Fruit fly (Drosophila melanogaster) ovary, adult (tissue): ENCODE results near the gene Dh44.

Experiments
- CG17801 ChIP-seq: fragments of 200-800 bp; optimal IDR thresholded peaks from 2 replicates; lab custom pipeline; 2019; ENCODE audit warnings: missing biosample characterization, mild to moderate bottlenecking, missing genetic modification characterization, moderate library complexity; ENCODE audit not compliant: partially characterized antibody

Dh44 gene

DNA sequence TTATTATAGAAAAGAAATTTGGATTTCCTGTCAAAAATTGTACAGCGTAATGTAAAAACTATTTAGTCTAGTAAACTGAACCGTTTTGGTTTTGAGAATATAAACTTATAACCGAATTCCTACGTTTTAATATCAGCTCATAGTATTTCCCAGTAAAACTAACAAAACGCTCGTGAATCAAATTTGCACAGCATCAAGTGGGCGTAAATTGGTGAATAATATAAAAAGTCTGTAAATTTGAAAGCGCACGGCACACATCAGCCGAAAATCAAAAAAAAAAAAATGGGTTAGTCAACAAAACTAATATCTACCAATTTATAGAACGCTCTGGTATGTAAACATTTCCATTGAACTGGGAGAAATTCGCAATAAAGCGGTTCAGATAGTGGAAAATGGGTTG, at the start of gene Dh44:
Gene Dh44, plus strand, starts transcription at position 301 of the 400 bp plus-strand sequence.
- no peak for TF ChIP-seq CG17801 (GFP tag; lab: Kevin White, UChicago)

DNA sequence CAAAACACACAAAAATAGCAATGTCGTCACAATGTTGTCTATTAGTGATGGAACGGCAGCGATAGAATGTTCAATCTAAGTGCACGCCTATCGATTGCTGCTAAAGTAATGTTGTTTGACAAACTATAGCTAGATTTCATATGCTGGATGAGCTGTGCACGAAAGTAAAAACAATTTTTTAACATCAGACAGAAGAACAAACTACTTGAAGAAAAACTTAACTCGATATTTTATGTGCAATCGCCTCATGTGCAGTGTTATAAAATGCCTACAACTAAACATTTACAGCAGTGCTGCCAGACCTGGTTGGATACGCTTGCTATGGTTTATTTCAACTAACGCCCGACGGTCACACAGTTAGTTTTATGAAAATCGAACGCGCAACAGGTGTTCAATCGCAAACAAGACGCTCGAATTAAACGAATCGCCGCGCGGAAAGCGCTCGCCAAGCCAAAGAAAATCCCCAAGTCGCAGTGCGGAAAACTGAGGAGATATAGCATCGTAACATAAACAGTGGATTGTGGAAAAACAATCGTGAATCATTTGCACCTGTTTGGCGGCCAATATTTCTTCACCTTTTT, 46.9 kb upstream of the Dh44 start, which contains the start of the genes bocks and CG8312:
Gene bocks, minus strand, starts transcription at position 51 of the 581 bp plus-strand sequence.
Gene CG8312, plus strand, starts transcription at position 358 of the 581 bp plus-strand sequence.
- TF ChIP-seq CG17801 (GFP tag; lab: Kevin White, UChicago), result peak; percentile 40

DNA sequence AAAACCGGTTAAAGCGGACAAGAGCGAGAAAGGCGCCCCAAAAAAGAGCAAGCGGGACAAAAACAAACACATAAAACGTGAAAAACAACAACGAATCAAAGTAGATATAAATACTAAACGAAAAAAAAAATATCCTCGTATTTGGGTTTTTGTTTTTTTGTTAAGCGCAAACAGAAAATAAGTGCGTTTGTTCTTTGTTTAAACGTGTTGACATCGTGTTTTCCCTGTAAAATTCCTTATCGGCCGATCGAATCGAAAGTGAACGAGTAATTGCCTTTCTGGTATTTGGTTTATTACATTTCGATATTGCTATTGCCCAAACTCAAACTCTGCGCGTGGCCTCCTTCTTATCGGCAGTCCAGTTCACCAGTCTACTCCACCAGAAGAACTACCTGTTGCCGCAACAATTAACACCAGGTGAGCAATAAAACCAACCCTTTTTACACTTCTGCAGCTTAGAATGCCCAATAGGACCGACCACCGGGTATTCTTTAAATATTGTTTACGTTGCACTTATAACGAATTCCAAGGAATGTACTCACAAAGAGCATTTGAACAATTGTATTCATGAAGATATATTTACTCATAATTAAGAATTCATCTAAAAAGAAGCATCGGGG, 46.1 kb upstream of the Dh44 start:
- TF ChIP-seq CG17801 (GFP tag; lab: Kevin White, UChicago), result no peak

DNA sequence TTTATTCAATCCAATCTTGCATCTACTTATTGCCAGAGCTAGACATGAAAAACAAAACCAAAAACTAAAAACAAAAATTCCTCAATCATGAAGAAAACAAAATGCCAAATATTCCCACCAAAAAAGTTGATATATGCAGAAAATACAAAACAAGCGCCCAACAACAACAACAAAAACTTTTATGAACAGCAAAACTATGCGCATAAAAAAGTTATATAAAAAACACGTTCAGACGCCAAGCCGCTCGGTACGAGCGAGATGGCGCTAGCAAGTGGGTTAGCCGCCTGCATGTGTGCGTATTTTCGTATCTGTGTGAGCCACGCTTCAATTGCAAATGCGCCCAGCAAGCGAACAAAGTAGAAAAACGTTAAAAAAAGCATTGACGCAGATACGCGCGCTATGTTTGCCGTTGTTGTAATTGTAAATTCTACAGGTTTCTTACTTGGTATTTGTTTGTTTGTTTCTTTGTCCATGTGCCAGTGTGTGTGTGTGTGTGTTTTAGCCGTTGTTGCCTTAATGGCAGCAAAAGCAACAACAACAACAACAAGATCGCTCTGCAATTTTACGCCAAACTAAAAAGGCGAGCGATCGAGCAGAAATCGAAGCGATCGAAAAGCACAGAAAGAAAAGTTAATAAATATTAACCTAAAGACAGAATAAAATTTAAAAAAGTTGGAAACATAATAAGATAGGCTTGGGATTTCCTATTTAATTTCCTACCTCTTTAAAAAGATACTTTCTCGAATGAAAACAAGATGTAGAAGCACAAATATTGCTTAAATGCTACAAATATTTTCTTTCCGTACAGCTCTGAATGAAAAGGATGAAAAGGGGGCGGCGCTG, 44.4 kb upstream of the Dh44 start:
- peak; percentile 80 for TF ChIP-seq CG17801 (GFP tag; lab: Kevin White, UChicago)

DNA sequence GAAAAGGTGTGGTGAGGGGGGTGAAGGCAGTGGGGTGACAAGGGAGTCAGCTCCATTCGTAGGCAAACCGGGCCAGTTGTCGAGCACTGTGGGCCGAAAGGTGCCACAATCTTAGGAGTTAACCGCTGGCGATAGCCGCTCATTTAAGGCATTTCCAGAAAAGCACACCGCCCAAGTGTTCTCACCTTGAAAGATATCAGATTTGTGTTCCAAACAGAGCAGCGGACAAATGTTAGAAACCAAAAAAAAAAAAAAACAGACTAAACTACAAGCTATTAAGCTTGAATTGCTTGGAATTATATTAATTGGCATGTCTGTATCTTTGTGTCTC, 43.8 kb upstream of the Dh44 start:
- TF ChIP-seq CG17801 (GFP tag; lab: Kevin White, UChicago), result no peak

DNA sequence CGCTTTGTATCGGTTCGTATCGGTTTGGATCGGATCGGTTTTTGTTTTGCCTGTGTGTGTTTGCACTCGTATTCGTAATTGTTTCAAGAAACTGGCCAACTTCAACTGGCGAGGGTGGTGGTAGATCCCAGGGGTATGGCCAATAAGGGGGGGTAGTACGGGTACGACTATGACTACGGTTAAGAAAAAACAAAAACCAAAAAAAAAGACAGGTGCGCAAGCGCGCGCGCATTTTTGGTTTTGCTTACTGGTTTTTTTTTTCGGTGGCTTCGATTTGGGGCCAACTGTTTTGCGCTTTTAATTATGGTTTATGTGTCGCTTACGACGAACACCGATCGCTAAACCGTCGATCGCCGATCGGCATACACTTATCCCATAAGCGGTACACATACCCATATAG, 43.1 kb upstream of the Dh44 start:
- no peak for TF ChIP-seq CG17801 (GFP tag; lab: Kevin White, UChicago)

DNA sequence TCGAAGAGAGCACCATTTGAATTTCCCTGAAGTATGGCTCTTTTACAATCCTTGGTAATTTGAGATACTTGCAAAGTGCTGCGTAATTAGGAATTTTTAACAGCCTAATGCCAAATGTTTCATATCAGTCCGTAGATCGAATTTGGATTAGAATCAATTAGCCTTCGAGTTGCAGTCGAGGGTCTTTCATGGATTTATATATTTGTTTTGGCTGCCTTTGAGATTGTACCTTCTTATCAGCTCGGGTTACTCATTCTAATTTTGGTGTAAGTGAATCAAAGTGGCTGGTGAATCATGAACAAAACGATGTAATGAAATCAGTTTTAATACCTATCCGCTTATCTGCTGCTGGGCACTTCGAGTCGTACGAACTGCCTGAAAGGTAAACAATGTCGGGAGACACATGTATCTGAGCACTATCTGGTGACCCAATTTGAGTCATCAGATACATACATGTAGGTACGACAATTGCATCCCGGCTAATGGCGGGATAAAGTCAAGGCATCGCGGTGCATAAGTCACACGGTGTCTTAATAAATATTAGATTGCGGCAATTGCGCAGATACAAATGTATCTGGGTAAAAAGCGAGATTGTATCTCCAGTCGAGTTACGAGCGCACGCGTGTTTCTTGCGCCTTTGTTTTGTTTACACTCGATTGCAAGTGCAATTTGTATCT, 42.2 kb upstream of the Dh44 start:
- TF ChIP-seq CG17801 (GFP tag; lab: Kevin White, UChicago), result no peak

DNA sequence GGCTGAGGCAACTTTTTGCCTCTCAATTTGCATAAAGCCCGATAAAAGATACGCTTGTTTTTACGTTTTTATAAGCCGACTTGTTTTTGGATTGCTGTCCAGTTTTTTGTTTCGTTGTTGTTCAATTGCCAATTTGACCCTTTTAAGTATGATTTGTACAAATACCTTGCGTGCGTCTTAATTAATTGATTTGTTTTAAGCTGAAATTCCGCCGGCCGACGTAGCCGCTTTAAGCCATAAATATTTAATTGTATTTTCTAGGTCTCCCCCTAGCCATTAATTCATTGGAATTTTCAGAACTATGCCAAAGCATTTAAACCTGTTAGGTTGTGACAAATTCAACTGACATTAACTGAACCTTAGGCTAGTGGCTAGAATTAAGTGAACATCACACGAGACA, 41.4 kb upstream of the Dh44 start:
- no peak for TF ChIP-seq CG17801 (GFP tag; lab: Kevin White, UChicago)

DNA sequence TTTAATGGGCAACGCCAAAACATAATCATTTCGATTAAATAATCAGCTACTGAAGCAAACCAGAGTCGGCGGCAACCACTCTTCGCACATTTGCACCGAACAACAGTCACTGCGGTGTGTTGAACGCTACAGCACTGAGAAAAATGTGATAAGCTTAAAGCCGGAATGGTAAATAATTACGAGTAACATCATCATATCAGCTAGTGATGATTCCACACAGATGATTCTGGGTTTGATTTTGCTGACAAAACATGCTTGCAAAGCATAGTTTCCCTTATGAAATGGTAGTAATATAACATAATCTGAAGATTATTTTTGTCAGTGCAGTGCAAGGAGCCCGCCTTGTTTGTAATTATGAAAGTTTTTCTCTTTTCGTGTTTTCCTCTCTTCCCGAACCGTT, 39.9 kb upstream of the Dh44 start:
- TF ChIP-seq CG17801 (GFP tag; lab: Kevin White, UChicago), result no peak

DNA sequence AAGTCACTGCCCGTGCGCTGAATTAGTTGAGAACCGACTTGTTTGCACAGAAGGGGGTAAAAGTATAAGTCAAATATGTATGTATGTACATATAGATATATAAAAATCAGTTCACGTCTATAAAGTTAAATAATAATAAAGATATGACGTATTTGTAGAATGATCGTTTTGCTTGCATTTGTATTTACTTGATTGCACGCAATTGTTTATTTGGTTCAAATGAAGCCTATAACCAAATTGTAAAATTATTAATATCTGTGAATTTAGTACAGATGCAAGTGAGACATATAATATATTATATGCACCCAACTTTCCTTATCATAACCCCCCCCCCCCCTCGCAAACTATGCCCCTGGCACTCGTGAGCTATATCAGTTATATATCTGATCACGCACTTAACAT, 37.4 kb upstream of the Dh44 start:
- TF ChIP-seq CG17801 (GFP tag; lab: Kevin White, UChicago), result peak; percentile 74

DNA sequence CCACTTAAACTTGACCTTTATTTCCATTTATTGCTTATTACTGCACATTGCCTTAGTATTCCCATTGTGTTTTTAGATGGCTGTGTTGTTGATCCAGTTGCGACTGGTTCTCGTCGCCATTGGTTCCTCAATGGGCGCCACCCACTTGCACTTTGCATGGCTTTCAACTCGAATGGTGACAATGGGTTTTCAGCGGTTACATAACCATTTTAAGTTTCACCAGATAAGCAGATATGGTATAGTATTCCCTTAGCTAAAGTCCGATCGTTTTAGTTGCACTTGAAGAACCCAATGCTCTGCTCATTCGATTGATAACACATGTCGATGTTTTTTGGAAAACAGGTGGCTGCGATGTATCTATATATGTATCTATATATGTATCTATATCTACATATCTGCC, 36.0 kb upstream of the Dh44 start:
- TF ChIP-seq CG17801 (GFP tag; lab: Kevin White, UChicago), result peak; percentile 40

DNA sequence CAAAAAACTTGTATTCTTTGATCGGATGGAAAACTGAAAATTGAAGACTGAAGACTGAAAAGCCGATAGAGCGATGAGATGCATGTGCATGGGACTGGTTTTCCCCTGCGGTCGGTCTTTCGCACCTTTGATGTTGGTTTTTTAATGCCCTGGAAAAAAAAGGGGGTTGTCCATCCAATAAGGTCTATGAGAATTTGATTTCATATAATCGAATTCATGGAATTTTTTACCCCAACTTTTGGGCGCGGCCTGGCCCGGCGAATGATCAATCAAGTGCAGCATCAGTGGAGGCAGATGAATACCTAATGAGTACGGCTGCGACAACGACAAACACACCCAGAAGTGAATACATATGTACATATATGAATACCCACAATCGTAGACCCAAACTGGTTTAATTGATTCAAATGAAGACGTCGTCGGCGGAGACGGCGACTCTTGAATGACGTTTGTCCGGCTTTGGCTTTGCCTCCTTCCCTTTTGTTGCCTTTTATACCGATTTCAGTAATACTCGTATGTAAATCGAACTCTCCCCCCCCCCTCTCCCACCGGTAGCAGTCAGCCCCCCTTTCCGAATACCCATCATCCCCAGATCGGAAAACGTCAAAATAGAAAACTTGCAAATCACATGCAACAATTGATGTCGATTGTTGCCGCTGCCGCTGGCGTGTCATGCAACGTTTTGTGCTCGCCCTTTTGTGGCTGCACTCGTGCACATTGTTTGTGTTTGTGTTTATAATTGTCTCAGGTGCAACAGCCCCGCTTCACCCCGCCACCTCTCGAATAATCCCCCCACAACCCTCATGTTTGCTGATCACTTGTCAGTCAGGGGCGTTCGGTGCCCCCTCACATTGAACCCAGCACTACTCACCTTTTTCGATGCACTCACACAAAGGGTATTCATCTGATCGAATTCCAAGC, 34.7 kb upstream of the Dh44 start:
- TF ChIP-seq CG17801 (GFP tag; lab: Kevin White, UChicago), result no peak

DNA sequence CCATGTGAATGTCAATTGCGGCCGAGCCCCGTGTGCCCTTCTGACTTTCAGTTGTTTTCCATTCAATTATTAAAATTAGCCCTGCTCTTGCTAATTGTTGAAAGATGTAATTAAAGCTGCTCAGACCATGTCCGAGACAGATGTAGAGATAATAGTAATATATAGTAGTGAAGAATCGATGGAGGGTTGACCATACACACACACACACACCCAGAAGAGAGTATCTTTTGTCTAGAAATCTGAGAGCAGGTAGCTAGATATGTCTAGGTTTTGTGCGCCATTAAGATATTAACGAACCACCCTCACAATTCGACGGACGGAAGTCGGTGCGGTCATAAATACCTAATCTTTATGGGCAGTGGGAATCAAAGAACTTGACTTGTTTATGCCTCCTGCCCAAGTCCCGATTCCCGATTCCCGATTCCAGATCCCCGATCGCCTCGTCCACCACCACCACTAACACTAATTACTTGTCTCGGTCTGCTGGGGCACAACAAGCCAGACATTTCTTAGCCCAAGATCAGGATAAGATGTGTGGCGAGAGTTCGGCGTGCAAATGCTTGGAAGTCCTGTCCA, 33.4 kb upstream of the Dh44 start:
- TF ChIP-seq CG17801 (GFP tag; lab: Kevin White, UChicago), result no peak

DNA sequence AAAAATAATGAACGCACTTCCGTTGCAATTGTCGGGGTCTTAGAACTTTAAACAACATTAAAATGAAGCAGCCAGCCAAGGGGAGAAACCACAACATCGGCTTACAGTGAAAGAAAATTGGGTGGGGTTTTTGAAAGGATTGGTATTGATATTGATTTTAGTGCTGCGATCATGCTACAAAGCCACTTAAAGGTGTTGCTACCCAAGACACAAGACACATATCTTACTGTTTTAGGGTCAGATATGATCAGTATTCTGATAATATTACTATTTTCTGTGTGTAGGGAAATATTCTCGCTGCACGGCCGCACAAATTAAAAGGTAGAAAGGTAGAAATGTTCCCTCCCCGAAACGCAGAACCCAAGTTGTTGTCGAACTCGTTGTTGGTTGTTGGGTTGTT, 32.9 kb upstream of the Dh44 start:
- TF ChIP-seq CG17801 (GFP tag; lab: Kevin White, UChicago), result no peak
